Worm (Caenorhabditis elegans) whole organism, midembryonic: ENCODE measurements around the gene rfl-1.

Experiments used
- T22C8.4 ChIP-seq: fragments of 200-800 bp; sonication (Bioruptor generic); IDR thresholded peaks from 2 replicates; pipeline ENCODE4 v1.3.6; 2022; ENCODE audit warnings: missing genetic modification characterization, missing compliant biosample characterization
- cog-1 ChIP-seq: sonication (generic microtip); optimal IDR thresholded peaks from 2 replicates; lab custom pipeline; 2016; ENCODE audit warnings: missing genetic modification characterization, missing compliant biosample characterization
- flt-1 ChIP-seq: fragments of 200-800 bp; sonication (Bioruptor generic); IDR thresholded peaks from 2 replicates; pipeline ENCODE4 v1.3.6; 2022; ENCODE audit warnings: missing genetic modification characterization, missing compliant biosample characterization
- klf-2 ChIP-seq: fragments of 200-800 bp; sonication (Bioruptor generic); conservative IDR thresholded peaks from 2 replicates; pipeline ENCODE4 v1.3.6; 2022; ENCODE audit warnings: missing genetic modification reagents, missing genetic modification characterization, missing compliant biosample characterization
- med-1 ChIP-seq: sonication (generic microtip); optimal IDR thresholded peaks from 2 replicates; lab custom pipeline; 2017; ENCODE audit warnings: missing genetic modification characterization, mild to moderate bottlenecking, missing compliant biosample characterization, antibody characterized with exemption, missing genetic modification reagents; ENCODE audit not compliant: insufficient read depth
- ref-1 ChIP-seq: fragments of 200-800 bp; sonication (Bioruptor generic); conservative IDR thresholded peaks from 2 replicates; pipeline ENCODE4 v1.3.6; 2022; ENCODE audit warnings: missing genetic modification reagents, missing genetic modification characterization, missing compliant biosample characterization
- tab-1 ChIP-seq: fragments of 200-800 bp; sonication (Bioruptor generic); IDR thresholded peaks from 2 replicates; pipeline ENCODE4 v1.3.6; 2022; ENCODE audit warnings: missing genetic modification characterization, missing compliant biosample characterization
- ztf-23 ChIP-seq: fragments of 200-800 bp; sonication (Bioruptor generic); IDR thresholded peaks from 2 replicates; pipeline ENCODE4 v1.3.6; 2022; ENCODE audit warnings: missing genetic modification reagents, missing genetic modification characterization, missing compliant biosample characterization
- ztf-29 ChIP-seq: fragments of 200-800 bp; sonication (Bioruptor generic); IDR thresholded peaks from 2 replicates; pipeline ENCODE4 v1.3.6; 2022; ENCODE audit warnings: missing genetic modification reagents, missing genetic modification characterization, missing compliant biosample characterization

ce11 chrIII:6973682-6974081, 47.3 kb upstream of the rfl-1 start, which contains the start of gene F31E3.2:
- TF ChIP-seq ztf-29 (GFP tag; lab: Robert Waterston, UW) (no peak), ztf-23 (GFP tag; lab: Robert Waterston, UW) (no peak), klf-2 (GFP tag; lab: Robert Waterston, UW) (no peak), med-1 (GFP tag; lab: Kevin White, UChicago) (no peak), ref-1 (GFP tag; lab: Robert Waterston, UW) (no peak), cog-1 (tag; lab: Kevin White, UChicago) (no peak), flt-1 (no peak), tab-1 (GFP tag; lab: Robert Waterston, UW) (no peak), T22C8.4 (GFP tag; lab: Robert Waterston, UW) (no peak)
